Fruit fly (Drosophila melanogaster): ENCODE results near the gene Naa30B.

Gene Naa30B

DNA sequence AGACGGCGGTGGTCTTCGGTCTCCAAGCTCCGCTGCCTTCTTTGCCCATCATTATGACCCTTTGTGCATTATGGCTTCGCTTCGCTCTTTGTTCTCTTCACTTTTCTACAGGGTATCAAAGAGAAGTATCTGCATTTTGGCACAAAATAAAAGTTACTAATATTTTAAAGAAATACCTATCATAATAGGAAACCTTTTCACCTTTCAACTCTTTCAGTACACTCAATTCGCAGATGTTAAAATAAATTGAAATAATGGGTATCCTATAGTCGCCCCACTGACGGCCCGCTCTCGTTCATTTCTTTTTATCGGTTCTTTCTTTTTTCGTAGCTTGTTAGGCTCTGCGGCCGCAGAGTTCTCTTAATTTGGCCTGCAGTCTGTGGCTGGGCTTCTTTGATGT is 29.0 kb downstream of the Naa30B start (continued):
- TF ChIP-seq Poxn (GFP tag; IDR thresholded peaks at IDR 0.05) (no peak), Dip3 (GFP tag; optimal IDR thresholded peaks at IDR 0.05) (no peak), cwo (GFP tag; optimal IDR thresholded peaks at IDR 0.05) (no peak), CG33557 (GFP tag; optimal IDR thresholded peaks at IDR 0.05) (peak; percentile 97), gem (tag; optimal IDR thresholded peaks at IDR 0.05) (peak; percentile 90), CG8944 (GFP tag; optimal IDR thresholded peaks at IDR 0.05) (peak; percentile 74), sens (GFP tag) (peak; percentile 99), CG17385 (GFP tag; optimal IDR thresholded peaks at IDR 0.05) (peak; percentile 79), Hey (tag; optimal IDR thresholded peaks at IDR 0.05) (no peak), fd64A (GFP tag; optimal IDR thresholded peaks at IDR 0.05) (peak; percentile 76), Sox102F (GFP tag; optimal IDR thresholded peaks at IDR 0.05) (peak; percentile 83), B-H1 (GFP tag; IDR thresholded peaks at IDR 0.05) (peak; percentile 70; the same call in 2 of the 3 replicates), Bdp1 (GFP tag; optimal IDR thresholded peaks at IDR 0.05) (peak; percentile 60), mam (GFP tag; optimal IDR thresholded peaks at IDR 0.05) (peak; percentile 54), kni (GFP tag; optimal IDR thresholded peaks at IDR 0.05) (peak; percentile 67), CG9437 (GFP tag; optimal IDR thresholded peaks at IDR 0.05) (peak; percentile 57), CG14014 (GFP tag; IDR thresholded peaks at IDR 0.05) (0 out of 2 replicates have a peak, but pooled peaks have one; percentile 51), Doc2 (GFP tag; IDR thresholded peaks at IDR 0.05) (no peak), cas (GFP tag; IDR thresholded peaks at IDR 0.05) (no peak), CG3065 (GFP tag; optimal IDR thresholded peaks at IDR 0.05) (peak; percentile 75), CG14667 (GFP tag; IDR thresholded peaks at IDR 0.05) (peak; percentile 87), Ravus (GFP tag; IDR thresholded peaks at IDR 0.05) (peak; percentile 12; the same call in 1 of the 2 replicates), CG34422 (GFP tag; IDR thresholded peaks at IDR 0.05) (peak; percentile 90), E2f2 (GFP tag; IDR thresholded peaks at IDR 0.05) (peak; percentile 58), CG17802 (tag; optimal IDR thresholded peaks at IDR 0.05) (peak; percentile 65), z (GFP tag; IDR thresholded peaks at IDR 0.05) (peak; percentile 55; the same call in 1 of the 3 replicates), Xrp1 (GFP tag; IDR thresholded peaks at IDR 0.05) (peak; percentile 98), grn (GFP tag; optimal IDR thresholded peaks at IDR 0.05) (peak; percentile 31), psq (GFP tag; optimal IDR thresholded peaks at IDR 0.05) (peak; percentile 82), Opbp (GFP tag; IDR thresholded peaks at IDR 0.05; ENCODE audit: partially characterized antibody) (no peak), ATbp (GFP tag; optimal IDR thresholded peaks at IDR 0.05) (peak; percentile 76), sqz (GFP tag; optimal IDR thresholded peaks at IDR 0.05) (peak; percentile 78), jigr1 (GFP tag; IDR thresholded peaks at IDR 0.05) (peak; percentile 75; the same call in 1 of the 3 replicates), Awh (GFP tag; IDR thresholded peaks at IDR 0.05) (peak; percentile 87), Camta (GFP tag; optimal IDR thresholded peaks at IDR 0.05) (peak; percentile 87), BtbVII (GFP tag; optimal IDR thresholded peaks at IDR 0.05) (no peak), luna (GFP tag; optimal IDR thresholded peaks at IDR 0.05) (no peak), Sox100B (GFP tag; optimal IDR thresholded peaks at IDR 0.05) (peak; percentile 81), Dip2 (GFP tag; IDR thresholded peaks at IDR 0.05) (no peak), MTF-1 (GFP tag; optimal IDR thresholded peaks at IDR 0.05; ENCODE audit: borderline replicate concordance) (peak; percentile 62)

dm6 chr3L:1442309-1442708 is 29.6 kb downstream of the Naa30B start:
- peak; percentile 62 for TF ChIP-seq dmrt11E (tag; optimal IDR thresholded peaks at IDR 0.05)
- TF ChIP-seq chm (GFP tag; IDR thresholded peaks at IDR 0.05): peak; percentile 39; the same call in 1 of the 2 replicates
- peak; percentile 3 for TF ChIP-seq fd96Cb (tag; optimal IDR thresholded peaks at IDR 0.05)
- TF ChIP-seq H15 (GFP tag; IDR thresholded peaks at IDR 0.05): 0 out of 3 replicates have a peak, but pooled peaks have one; percentile 11
- TF ChIP-seq Hmx (GFP tag; optimal IDR thresholded peaks at IDR 0.05): no peak
- no peak for TF ChIP-seq sens-2 (GFP tag; IDR thresholded peaks at IDR 0.05)
- TF ChIP-seq amos (GFP tag; IDR thresholded peaks at IDR 0.05; ENCODE audit: partially characterized antibody): no peak
- no peak for TF ChIP-seq CG12299 (tag; optimal IDR thresholded peaks at IDR 0.05)
- TF ChIP-seq Oli (tag; optimal IDR thresholded peaks at IDR 0.05): no peak
- TF ChIP-seq Atf6 (GFP tag; IDR thresholded peaks at IDR 0.05): no peak
- no peak for TF ChIP-seq fd3F (GFP tag; optimal IDR thresholded peaks at IDR 0.05)
- no peak for TF ChIP-seq CG12219 (GFP tag; optimal IDR thresholded peaks at IDR 0.05)
- TF ChIP-seq CG13624 (GFP tag; optimal IDR thresholded peaks at IDR 0.05): no peak
- TF ChIP-seq CG10959 (GFP tag; IDR thresholded peaks at IDR 0.05): peak; percentile 6; the same call in 1 of the 2 replicates

Data from whole organism, embryonic.